Fruit fly (Drosophila melanogaster) whole organism, embryonic: Measurements from ENCODE around the gene CG3984.

ENCODE experiments used
- ATbp ChIP-seq: fragments of 200-800 bp; sonication (Bioruptor generic); optimal IDR thresholded peaks from 2 replicates; lab custom pipeline; 2017; ENCODE audit warnings: missing biosample characterization, mild to moderate bottlenecking, missing genetic modification characterization, missing genetic modification reagents
- CG10654 ChIP-seq: fragments of 200-800 bp; sonication (Bioruptor generic); optimal IDR thresholded peaks from 2 replicates; lab custom pipeline; 2016; ENCODE audit warnings: missing biosample characterization, missing genetic modification characterization
- CG11398 ChIP-seq: fragments of 200-800 bp; sonication (Bioruptor generic); optimal IDR thresholded peaks from 2 replicates; lab custom pipeline; 2016; ENCODE audit warnings: missing biosample characterization, missing genetic modification characterization
- CG12236 ChIP-seq: fragments of 200-800 bp; sonication (Bioruptor generic); optimal IDR thresholded peaks from 2 replicates; lab custom pipeline; 2016; ENCODE audit warnings: missing biosample characterization, missing genetic modification characterization
- CG12299 ChIP-seq: fragments of 200-800 bp; sonication (Bioruptor generic); optimal IDR thresholded peaks from 2 replicates; lab custom pipeline; 2018; ENCODE audit warnings: missing biosample characterization, mild to moderate bottlenecking, missing genetic modification characterization
- CG1233 ChIP-seq: fragments of 200-800 bp; sonication (Bioruptor generic); optimal IDR thresholded peaks from 4 replicates; lab custom pipeline; 2018; ENCODE audit warnings: missing biosample characterization, mild to moderate bottlenecking, missing genetic modification characterization
- CG12391 ChIP-seq: fragments of 200-800 bp; sonication (Bioruptor generic); optimal IDR thresholded peaks from 3 replicates; lab custom pipeline; 2018; ENCODE audit warnings: missing biosample characterization, mild to moderate bottlenecking, missing genetic modification characterization, moderate library complexity
- CG12744 ChIP-seq: fragments of 200-800 bp; sonication (Bioruptor generic); optimal IDR thresholded peaks from 2 replicates; lab custom pipeline; 2016; ENCODE audit warnings: missing biosample characterization, missing genetic modification characterization
- CG14050 ChIP-seq: fragments of 200-800 bp; sonication (Bioruptor generic); IDR thresholded peaks from 3 replicates; pipeline ENCODE4 v1.3.6; 2022; ENCODE audit warnings: missing biosample characterization, missing genetic modification characterization
- CG15601 ChIP-seq: fragments of 200-800 bp; sonication (Bioruptor generic); optimal IDR thresholded peaks from 3 replicates; lab custom pipeline; 2019; ENCODE audit warnings: missing biosample characterization, mild to moderate bottlenecking, missing genetic modification characterization, moderate library complexity
- CG1647 ChIP-seq: fragments of 200-800 bp; sonication (Bioruptor generic); optimal IDR thresholded peaks from 3 replicates; lab custom pipeline; 2016; ENCODE audit warnings: missing biosample characterization, missing genetic modification characterization
- CG32767 ChIP-seq: fragments of 200-800 bp; sonication (Bioruptor generic); IDR thresholded peaks from 2 replicates; pipeline ENCODE4 v1.3.6; 2022; ENCODE audit warnings: missing biosample characterization, missing genetic modification characterization
- CG33557 ChIP-seq: fragments of 200-800 bp; sonication (Bioruptor generic); optimal IDR thresholded peaks from 2 replicates; lab custom pipeline; 2019; ENCODE audit warnings: missing biosample characterization, mild to moderate bottlenecking, missing genetic modification characterization, moderate library complexity
- CG34224 ChIP-seq: fragments of 200-800 bp; sonication (Bioruptor generic); IDR thresholded peaks from 3 replicates; pipeline ENCODE4 v1.3.6; 2022; ENCODE audit warnings: missing biosample characterization, missing genetic modification characterization; ENCODE audit not compliant: partially characterized antibody
- CG5245 ChIP-seq: fragments of 200-800 bp; sonication (Bioruptor generic); optimal IDR thresholded peaks from 3 replicates; lab custom pipeline; 2016; ENCODE audit warnings: missing biosample characterization, missing genetic modification characterization
- CG6683 ChIP-seq: fragments of 200-800 bp; sonication (Bioruptor generic); optimal IDR thresholded peaks from 2 replicates; lab custom pipeline; 2017; ENCODE audit warnings: missing biosample characterization, mild to moderate bottlenecking, missing genetic modification characterization, missing genetic modification reagents
- CG7786 ChIP-seq: fragments of 200-800 bp; sonication (Bioruptor generic); optimal IDR thresholded peaks from 2 replicates; lab custom pipeline; 2016; ENCODE audit warnings: missing biosample characterization, missing genetic modification characterization
- CG8765 ChIP-seq: fragments of 200-800 bp; sonication (Bioruptor generic); IDR thresholded peaks from 2 replicates; pipeline ENCODE4 v1.3.6; 2022; ENCODE audit warnings: missing biosample characterization, missing genetic modification characterization
- CG8924 ChIP-seq: fragments of 200-800 bp; optimal IDR thresholded peaks from 3 replicates; lab custom pipeline; 2019; ENCODE audit warnings: missing biosample characterization, mild to moderate bottlenecking, missing genetic modification characterization, moderate library complexity
- CG9437 ChIP-seq: fragments of 200-800 bp; sonication (Bioruptor generic); optimal IDR thresholded peaks from 2 replicates; lab custom pipeline; 2018; ENCODE audit warnings: missing biosample characterization, mild to moderate bottlenecking, missing genetic modification characterization
- CG9932 ChIP-seq: fragments of 200-800 bp; sonication (Bioruptor generic); IDR thresholded peaks from 2 replicates; pipeline ENCODE4 v1.3.6; 2022; ENCODE audit warnings: missing biosample characterization, missing genetic modification characterization
- D19B ChIP-seq: fragments of 200-800 bp; sonication (Bioruptor generic); optimal IDR thresholded peaks from 2 replicates; lab custom pipeline; 2017; ENCODE audit warnings: missing biosample characterization, mild to moderate bottlenecking, missing genetic modification characterization
- Hsf ChIP-seq: fragments of 200-800 bp; sonication (Bioruptor generic); optimal IDR thresholded peaks from 3 replicates; lab custom pipeline; 2016; ENCODE audit warnings: missing biosample characterization, missing genetic modification characterization
- Lhr ChIP-seq: fragments of 200-800 bp; sonication (Bioruptor generic); optimal IDR thresholded peaks from 3 replicates; lab custom pipeline; 2017; ENCODE audit warnings: mild to moderate bottlenecking, missing biosample characterization, missing genetic modification reagents, missing genetic modification characterization
- Myb ChIP-seq: fragments of 200-800 bp; sonication (Bioruptor generic); optimal IDR thresholded peaks from 2 replicates; lab custom pipeline; 2016; ENCODE audit warnings: missing biosample characterization, missing genetic modification characterization
- Trl ChIP-seq, 3 experiments: fragments of >200 bp in 2 of 3; fragments of 200-800 bp in 1 of 3; sonication (Bioruptor generic) in 1 of 3; optimal IDR thresholded peaks; 2 replicates in 1 of 3; 3 replicates in 2 of 3; lab custom pipeline; 2016 to 2017; ENCODE audit warnings: missing biosample characterization in 1 of 3, missing genetic modification characterization in 1 of 3
- bab2 ChIP-seq: fragments of 200-800 bp; sonication (Bioruptor generic); optimal IDR thresholded peaks from 2 replicates; lab custom pipeline; 2016; ENCODE audit warnings: missing biosample characterization, missing genetic modification characterization
- disco-r ChIP-seq: fragments of 200-800 bp; sonication (Bioruptor generic); optimal IDR thresholded peaks from 2 replicates; lab custom pipeline; 2016; ENCODE audit warnings: missing biosample characterization, missing genetic modification characterization
- dm ChIP-seq: fragments of 200-800 bp; sonication (Bioruptor generic); optimal IDR thresholded peaks from 3 replicates; lab custom pipeline; 2016; ENCODE audit warnings: missing biosample characterization, missing genetic modification characterization
- dysf ChIP-seq: fragments of 200-800 bp; sonication (Bioruptor generic); IDR thresholded peaks from 3 replicates; pipeline ENCODE4 v1.3.6; 2022; ENCODE audit warnings: missing biosample characterization, missing genetic modification characterization
- fd3F ChIP-seq: fragments of 200-800 bp; sonication (Bioruptor generic); optimal IDR thresholded peaks from 2 replicates; lab custom pipeline; 2018; ENCODE audit warnings: missing biosample characterization, mild to moderate bottlenecking, missing genetic modification characterization, moderate library complexity
- fu2 ChIP-seq: fragments of 200-800 bp; sonication (Bioruptor generic); optimal IDR thresholded peaks from 2 replicates; lab custom pipeline; 2016; ENCODE audit warnings: missing biosample characterization, missing genetic modification characterization
- gfzf ChIP-seq: fragments of 200-800 bp; sonication (Bioruptor generic); optimal IDR thresholded peaks from 2 replicates; lab custom pipeline; 2016; ENCODE audit warnings: missing biosample characterization, mild to moderate bottlenecking, missing genetic modification characterization, moderate library complexity
- her ChIP-seq: fragments of 200-800 bp; sonication (Bioruptor generic); optimal IDR thresholded peaks from 2 replicates; lab custom pipeline; 2016; ENCODE audit warnings: missing biosample characterization, missing genetic modification characterization
- inv ChIP-seq: fragments of 200-800 bp; sonication (Bioruptor generic); IDR thresholded peaks from 2 replicates; pipeline ENCODE4 v1.3.6; 2022; ENCODE audit warnings: missing biosample characterization, missing genetic modification characterization; ENCODE audit not compliant: partially characterized antibody
- jing ChIP-seq: fragments of 200-800 bp; sonication (Bioruptor generic); optimal IDR thresholded peaks from 2 replicates; lab custom pipeline; 2018; ENCODE audit warnings: missing biosample characterization, mild to moderate bottlenecking, missing genetic modification characterization
- lmd ChIP-seq: fragments of 200-800 bp; sonication (Bioruptor generic); IDR thresholded peaks from 2 replicates; pipeline ENCODE4 v1.3.6; 2022; ENCODE audit warnings: missing biosample characterization, missing genetic modification characterization
- pan ChIP-seq, 4 experiments: fragments of >200 bp in 3 of 4; fragments of 200-800 bp in 1 of 4; sonication (Bioruptor generic) in 1 of 4; optimal IDR thresholded peaks in 3 of 4; IDR thresholded peaks in 1 of 4; 2 replicates each; pipeline versions ENCODE4 v1.3.6 to Lab custom; 2017 to 2022; ENCODE audit warnings: missing biosample characterization in 2 of 4, missing genetic modification characterization in 2 of 4, mixed read lengths in 1 of 4
- pita ChIP-seq: fragments of 200-800 bp; sonication (Bioruptor generic); optimal IDR thresholded peaks from 2 replicates; lab custom pipeline; 2017; ENCODE audit warnings: missing biosample characterization, mild to moderate bottlenecking, missing genetic modification characterization
- pros ChIP-seq: fragments of 200-800 bp; sonication (Bioruptor generic); optimal IDR thresholded peaks from 3 replicates; lab custom pipeline; 2019; ENCODE audit warnings: missing biosample characterization, mild to moderate bottlenecking, missing genetic modification characterization, moderate library complexity
- sna ChIP-seq: fragments of 200-800 bp; sonication (Bioruptor generic); IDR thresholded peaks from 2 replicates; pipeline ENCODE4 v1.3.6; 2022; ENCODE audit warnings: missing biosample characterization, missing genetic modification characterization; ENCODE audit not compliant: partially characterized antibody
- so ChIP-seq: fragments of 200-800 bp; sonication (Bioruptor generic); IDR thresholded peaks from 3 replicates; pipeline ENCODE4 v1.3.6; 2022; ENCODE audit warnings: missing biosample characterization, missing genetic modification characterization
- sob ChIP-seq: fragments of 200-800 bp; sonication (Bioruptor generic); IDR thresholded peaks from 2 replicates; pipeline ENCODE4 v1.3.6; 2022; ENCODE audit warnings: missing biosample characterization, missing genetic modification characterization
- unc-4 ChIP-seq: fragments of 200-800 bp; sonication (Bioruptor generic); IDR thresholded peaks from 2 replicates; pipeline ENCODE4 v1.3.6; 2022; ENCODE audit warnings: missing biosample characterization, missing genetic modification characterization; ENCODE audit not compliant: partially characterized antibody
- vnd ChIP-seq: fragments of 200-800 bp; sonication (Bioruptor generic); IDR thresholded peaks from 3 replicates; pipeline ENCODE4 v1.3.6; 2022; ENCODE audit warnings: missing biosample characterization, missing genetic modification characterization; ENCODE audit not compliant: partially characterized antibody
- wek ChIP-seq: fragments of 200-800 bp; sonication (Bioruptor generic); optimal IDR thresholded peaks from 3 replicates; lab custom pipeline; 2018; ENCODE audit warnings: missing biosample characterization, mild to moderate bottlenecking, missing genetic modification characterization, moderate library complexity

CG3984 gene

dm6 chr3R:15087606-15088193, 49.2 kb upstream of the CG3984 start (continued):
- TF ChIP-seq pita (no peak), gfzf (GFP tag; lab: Kevin White, UChicago) (no peak), Trl (optimal IDR thresholded peaks at IDR 0.05; lab: Kevin White, UChicago) (no peak), Trl (GFP tag; optimal IDR thresholded peaks at IDR 0.05; lab: Kevin White, UChicago) (peak; percentile 92), CG5245 (peak; percentile 77), CG1233 (peak; percentile 68), CG1647 (GFP tag; lab: Kevin White, UChicago) (peak; percentile 70), fu2 (GFP tag; lab: Kevin White, UChicago) (peak; percentile 79), CG8924 (peak; percentile 82), Myb (peak; percentile 71), unc-4 (GFP tag; lab: Robert Waterston, UW) (no peak), pros (GFP tag; lab: Kevin White, UChicago) (no peak), sob (peak; percentile 91), dm (GFP tag; lab: Kevin White, UChicago) (peak; percentile 42), CG11398 (GFP tag; lab: Kevin White, UChicago) (peak; percentile 80), CG6683 (GFP tag; lab: Kevin White, UChicago) (peak; percentile 65), CG7786 (GFP tag; lab: Kevin White, UChicago) (peak; percentile 71), jing (GFP tag; lab: Kevin White, UChicago) (peak; percentile 83), so (GFP tag; lab: Robert Waterston, UW) (peak; percentile 93)

dm6 chr3R:15088258-15088657, 48.7 kb upstream of the CG3984 start:
- peak; percentile 17 for TF ChIP-seq D19B
- no peak for TF ChIP-seq inv (GFP tag; lab: Robert Waterston, UW)
- TF ChIP-seq sna, result no peak
- peak; percentile 6 for TF ChIP-seq CG15601 (tag; lab: Kevin White, UChicago)

- peak; percentile 27 for TF ChIP-seq wek
- TF ChIP-seq pan (optimal IDR thresholded peaks at IDR 0.05; lab: Kevin White, UChicago), result no peak
- peak in 1 of 2 experiments; percentile 52 for TF ChIP-seq pan (GFP tag; optimal IDR thresholded peaks at IDR 0.05 in 1 of 2, IDR thresholded peaks at IDR 0.05 in 1 of 2)
- TF ChIP-seq CG34224 (GFP tag; lab: Robert Waterston, UW), result no peak
- TF ChIP-seq CG14050, result no peak
- no peak for TF ChIP-seq Hsf (GFP tag; lab: Kevin White, UChicago)
- peak; percentile 30; the same call in 1 of the 2 replicates for TF ChIP-seq lmd
- TF ChIP-seq dysf (GFP tag; lab: Robert Waterston, UW), result no peak; the same call in 2 of the 3 replicates
- TF ChIP-seq CG12744 (GFP tag; lab: Kevin White, UChicago), result peak; percentile 38
- TF ChIP-seq CG32767 (GFP tag; lab: Robert Waterston, UW), result no peak
- TF ChIP-seq CG10654 (GFP tag; lab: Kevin White, UChicago), result no peak
- 0 out of 2 replicates have a peak, but pooled peaks have one; percentile 22 for TF ChIP-seq CG9932 (GFP tag; lab: Robert Waterston, UW)
- peak; percentile 25 for TF ChIP-seq CG9437 (GFP tag; lab: Kevin White, UChicago)
- no peak for TF ChIP-seq her (GFP tag; lab: Kevin White, UChicago)
- TF ChIP-seq CG12236 (GFP tag; lab: Kevin White, UChicago), result peak; percentile 14
- no peak for TF ChIP-seq disco-r (GFP tag; lab: Kevin White, UChicago)
- TF ChIP-seq CG12299 (tag; lab: Kevin White, UChicago), result peak; percentile 66
- no peak for TF ChIP-seq Lhr (GFP tag; lab: Kevin White, UChicago)
- TF ChIP-seq vnd (GFP tag; lab: Robert Waterston, UW), result no peak
- peak; percentile 42 for TF ChIP-seq fd3F
- TF ChIP-seq ATbp (GFP tag; lab: Kevin White, UChicago), result peak; percentile 46
- no peak for TF ChIP-seq CG12391 (tag; lab: Kevin White, UChicago)
- TF ChIP-seq CG8765, result no peak
- peak; percentile 68 for TF ChIP-seq CG33557 (GFP tag; lab: Kevin White, UChicago)
- no peak for TF ChIP-seq bab2 (GFP tag; lab: Kevin White, UChicago)
Measured at dm6 chr3R:15089250-15089921, 47.6 kb upstream of the CG3984 start.
